Worm (Caenorhabditis elegans): Measurements from ENCODE around the gene irld-2.

The irld-2 gene

ce11 chrX:13384743-13385142 is 10.1 kb downstream of the irld-2 start:
- TF ChIP-seq tbx-37 (GFP tag; conservative IDR thresholded peaks at IDR 0.05), result no peak
- no peak for TF ChIP-seq ama-1 (optimal IDR thresholded peaks at IDR 0.05)
- TF ChIP-seq flt-1 (GFP tag; IDR thresholded peaks at IDR 0.05), result no peak
- TF ChIP-seq B0310.2 (tag; optimal IDR thresholded peaks at IDR 0.05), result no peak
- TF ChIP-seq sea-1 (GFP tag; conservative IDR thresholded peaks at IDR 0.05), result no peak
- TF ChIP-seq ets-7 (tag; optimal IDR thresholded peaks at IDR 0.05), result no peak

ce11 chrX:13383273-13383672 is 11.6 kb downstream of the irld-2 start:
- TF ChIP-seq aly-1 (tag; optimal IDR thresholded peaks at IDR 0.05) (no peak), F13C5.2 (tag; optimal IDR thresholded peaks at IDR 0.05) (no peak), ets-7 (tag; optimal IDR thresholded peaks at IDR 0.05) (no peak), ama-1 (optimal IDR thresholded peaks at IDR 0.05) (no peak), tbx-11 (GFP tag; IDR thresholded peaks at IDR 0.05) (no peak), tra-4 (tag; optimal IDR thresholded peaks at IDR 0.05) (no peak)

- TF ChIP-seq tbx-11 (GFP tag; IDR thresholded peaks at IDR 0.05) (no peak), B0310.2 (tag; optimal IDR thresholded peaks at IDR 0.05) (no peak), hnd-1 (tag; optimal IDR thresholded peaks at IDR 0.05) (no peak), ets-7 (tag; optimal IDR thresholded peaks at IDR 0.05) (no peak), hmg-4 (GFP tag; optimal IDR thresholded peaks at IDR 0.05) (no peak), aly-1 (tag; optimal IDR thresholded peaks at IDR 0.05) (no peak), tbx-37 (GFP tag; conservative IDR thresholded peaks at IDR 0.05) (no peak), F13C5.2 (tag; optimal IDR thresholded peaks at IDR 0.05) (no peak), sea-1 (GFP tag; conservative IDR thresholded peaks at IDR 0.05) (no peak), ceh-36 (tag; optimal IDR thresholded peaks at IDR 0.05) (no peak), scrt-1 (GFP tag; IDR thresholded peaks at IDR 0.05) (no peak), ama-1 (optimal IDR thresholded peaks at IDR 0.05) (no peak), pes-1 (GFP tag; IDR thresholded peaks at IDR 0.05) (no peak), hmbx-1 (tag; optimal IDR thresholded peaks at IDR 0.05) (no peak), tra-4 (tag; optimal IDR thresholded peaks at IDR 0.05) (no peak), ceh-13 (GFP tag; optimal IDR thresholded peaks at IDR 0.05) (no peak), flt-1 (GFP tag; IDR thresholded peaks at IDR 0.05) (no peak)
Observed at ce11 chrX:13380988-13381742, 13.7 kb downstream of the irld-2 start.

- TF ChIP-seq ama-1 (optimal IDR thresholded peaks at IDR 0.05) (no peak), F13C5.2 (tag; optimal IDR thresholded peaks at IDR 0.05) (no peak), tra-4 (tag; optimal IDR thresholded peaks at IDR 0.05) (no peak), hnd-1 (tag; optimal IDR thresholded peaks at IDR 0.05) (no peak), aly-1 (tag; optimal IDR thresholded peaks at IDR 0.05) (no peak), hmg-4 (GFP tag; optimal IDR thresholded peaks at IDR 0.05) (no peak), flt-1 (GFP tag; IDR thresholded peaks at IDR 0.05) (no peak), sea-1 (GFP tag; conservative IDR thresholded peaks at IDR 0.05) (no peak), ceh-13 (GFP tag; optimal IDR thresholded peaks at IDR 0.05) (no peak), scrt-1 (GFP tag; IDR thresholded peaks at IDR 0.05) (no peak), pes-1 (GFP tag; IDR thresholded peaks at IDR 0.05) (no peak), ceh-36 (tag; optimal IDR thresholded peaks at IDR 0.05) (no peak), tbx-11 (GFP tag; IDR thresholded peaks at IDR 0.05) (no peak), ets-7 (tag; optimal IDR thresholded peaks at IDR 0.05) (no peak), hmbx-1 (tag; optimal IDR thresholded peaks at IDR 0.05) (no peak), tbx-37 (GFP tag; conservative IDR thresholded peaks at IDR 0.05) (no peak), B0310.2 (tag; optimal IDR thresholded peaks at IDR 0.05) (no peak)
Observed at ce11 chrX:13379072-13379471, 15.8 kb downstream of the irld-2 start.

- TF ChIP-seq tbx-37 (GFP tag; conservative IDR thresholded peaks at IDR 0.05) (no peak), tbx-11 (GFP tag; IDR thresholded peaks at IDR 0.05) (no peak), tra-4 (tag; optimal IDR thresholded peaks at IDR 0.05) (no peak), F13C5.2 (tag; optimal IDR thresholded peaks at IDR 0.05) (no peak), hnd-1 (tag; optimal IDR thresholded peaks at IDR 0.05) (no peak), sea-1 (GFP tag; conservative IDR thresholded peaks at IDR 0.05) (no peak), hmg-4 (GFP tag; optimal IDR thresholded peaks at IDR 0.05) (no peak), ceh-36 (tag; optimal IDR thresholded peaks at IDR 0.05) (no peak), ets-7 (tag; optimal IDR thresholded peaks at IDR 0.05) (no peak), pes-1 (GFP tag; IDR thresholded peaks at IDR 0.05) (no peak), aly-1 (tag; optimal IDR thresholded peaks at IDR 0.05) (no peak), scrt-1 (GFP tag; IDR thresholded peaks at IDR 0.05) (no peak), ceh-13 (GFP tag; optimal IDR thresholded peaks at IDR 0.05) (no peak), flt-1 (GFP tag; IDR thresholded peaks at IDR 0.05) (no peak), hmbx-1 (tag; optimal IDR thresholded peaks at IDR 0.05) (no peak), B0310.2 (tag; optimal IDR thresholded peaks at IDR 0.05) (no peak), ama-1 (optimal IDR thresholded peaks at IDR 0.05) (no peak)
Observed at ce11 chrX:13376851-13377250, 18.0 kb downstream of the irld-2 start, which contains the start of the genes C49F8.14 and gem-1. Gene C49F8.14 (minus strand): TSS chrX:13376949. Gene gem-1 (minus strand): TSS chrX:13376992.

ce11 chrX:13376185-13376584 is 18.7 kb downstream of the irld-2 start:
- TF ChIP-seq scrt-1 (GFP tag; IDR thresholded peaks at IDR 0.05) (no peak), ets-7 (tag; optimal IDR thresholded peaks at IDR 0.05) (no peak), tbx-11 (GFP tag; IDR thresholded peaks at IDR 0.05) (no peak), hmbx-1 (tag; optimal IDR thresholded peaks at IDR 0.05) (no peak), aly-1 (tag; optimal IDR thresholded peaks at IDR 0.05) (no peak), ceh-36 (tag; optimal IDR thresholded peaks at IDR 0.05) (no peak), hmg-4 (GFP tag; optimal IDR thresholded peaks at IDR 0.05) (no peak), flt-1 (GFP tag; IDR thresholded peaks at IDR 0.05) (no peak), ceh-13 (GFP tag; optimal IDR thresholded peaks at IDR 0.05) (no peak)

- no peak for TF ChIP-seq F13C5.2 (tag; optimal IDR thresholded peaks at IDR 0.05)
- no peak for TF ChIP-seq B0310.2 (tag; optimal IDR thresholded peaks at IDR 0.05)
- TF ChIP-seq flt-1 (GFP tag; IDR thresholded peaks at IDR 0.05), result no peak
- no peak for TF ChIP-seq ets-7 (tag; optimal IDR thresholded peaks at IDR 0.05)
- no peak for TF ChIP-seq hnd-1 (tag; optimal IDR thresholded peaks at IDR 0.05)
- TF ChIP-seq hmg-4 (GFP tag; optimal IDR thresholded peaks at IDR 0.05), result no peak
- TF ChIP-seq ama-1 (optimal IDR thresholded peaks at IDR 0.05), result no peak
- no peak for TF ChIP-seq pes-1 (GFP tag; IDR thresholded peaks at IDR 0.05)
- no peak for TF ChIP-seq aly-1 (tag; optimal IDR thresholded peaks at IDR 0.05)
- no peak for TF ChIP-seq tra-4 (tag; optimal IDR thresholded peaks at IDR 0.05)
- no peak for TF ChIP-seq tbx-11 (GFP tag; IDR thresholded peaks at IDR 0.05)
- no peak for TF ChIP-seq scrt-1 (GFP tag; IDR thresholded peaks at IDR 0.05)
- no peak for TF ChIP-seq hmbx-1 (tag; optimal IDR thresholded peaks at IDR 0.05)
- no peak for TF ChIP-seq sea-1 (GFP tag; conservative IDR thresholded peaks at IDR 0.05)
- no peak for TF ChIP-seq ceh-36 (tag; optimal IDR thresholded peaks at IDR 0.05)
Observed at ce11 chrX:13368283-13368682, 26.6 kb downstream of the irld-2 start.
